Fruit fly (Drosophila melanogaster) Kc167 (cell line): ENCODE results near the gene CG3609.

Experiments
- Myc ChIP-seq: fragments of >200 bp; optimal IDR thresholded peaks from 2 replicates; lab custom pipeline; 2017; ENCODE audit warnings: missing external identifiers
- Sin3A ChIP-seq: fragments of >200 bp; optimal IDR thresholded peaks from 2 replicates; lab custom pipeline; 2018; ENCODE audit warnings: missing external identifiers
- h ChIP-seq: fragments of >200 bp; optimal IDR thresholded peaks from 3 replicates; lab custom pipeline; 2018; ENCODE audit warnings: missing external identifiers
- insv ChIP-seq: fragments of >200 bp; optimal IDR thresholded peaks from 3 replicates; lab custom pipeline; 2018; ENCODE audit warnings: missing external identifiers
- psq ChIP-seq: fragments of >200 bp; optimal IDR thresholded peaks from 2 replicates; lab custom pipeline; 2017; ENCODE audit warnings: missing external identifiers
- ttk ChIP-seq: sonication (Bioruptor generic); optimal IDR thresholded peaks from 2 replicates; lab custom pipeline; 2017; ENCODE audit warnings: missing external identifiers

- TF ChIP-seq ttk, result no peak
- no peak for TF ChIP-seq h (lab: Kevin White, UChicago)
- TF ChIP-seq psq, result no peak
- TF ChIP-seq Myc (lab: Kevin White, UChicago), result no peak
- TF ChIP-seq Sin3A (lab: Kevin White, UChicago), result no peak
- TF ChIP-seq insv (lab: Kevin White, UChicago), result no peak
These were observed 24.0 kb upstream of the CG3609 start for dm6 chr2L:2398459-2398858.
